Worm (Caenorhabditis elegans) whole organism, early embryonic: ENCODE measurements around the gene gst-30.
"Not testable (repeated sequence)": the region's sequence is repeated elsewhere in the genome, so short reads cannot be mapped to it uniquely, and the experiment has no call there.

Experiments
- B0310.2 ChIP-seq: sonication (generic microtip); optimal IDR thresholded peaks from 2 replicates; lab custom pipeline; 2016; ENCODE audit warnings: mild to moderate bottlenecking, missing genetic modification characterization, missing compliant biosample characterization
- F13C5.2 ChIP-seq: sonication (generic microtip); optimal IDR thresholded peaks from 2 replicates; lab custom pipeline; 2017; ENCODE audit warnings: mild to moderate bottlenecking, missing genetic modification characterization, inconsistent platforms, missing compliant biosample characterization
- aly-1 ChIP-seq: sonication (generic microtip); optimal IDR thresholded peaks from 2 replicates; lab custom pipeline; 2016; ENCODE audit warnings: missing genetic modification characterization, missing compliant biosample characterization
- ama-1 ChIP-seq: fragments of 150-350 bp; optimal IDR thresholded peaks from 2 replicates; lab custom pipeline; 2014
- ceh-13 ChIP-seq: fragments of 200-800 bp; sonication (Bioruptor generic); optimal IDR thresholded peaks from 2 replicates; lab custom pipeline; 2018; ENCODE audit warnings: mild to moderate bottlenecking, missing genetic modification characterization, missing compliant biosample characterization
- ceh-36 ChIP-seq: sonication (generic microtip); optimal IDR thresholded peaks from 2 replicates; lab custom pipeline; 2016; ENCODE audit warnings: missing genetic modification characterization, inconsistent platforms, missing compliant biosample characterization
- ets-7 ChIP-seq: sonication (generic microtip); optimal IDR thresholded peaks from 2 replicates; lab custom pipeline; 2016; ENCODE audit warnings: missing genotype, missing genetic modification characterization, missing compliant biosample characterization
- flt-1 ChIP-seq: fragments of 200-800 bp; sonication (Bioruptor generic); IDR thresholded peaks from 2 replicates; pipeline ENCODE4 v1.3.6; 2022; ENCODE audit warnings: missing genetic modification characterization, missing compliant biosample characterization
- hmbx-1 ChIP-seq: sonication (generic microtip); optimal IDR thresholded peaks from 2 replicates; lab custom pipeline; 2016; ENCODE audit warnings: mild to moderate bottlenecking, missing genetic modification characterization, missing compliant biosample characterization
- hmg-4 ChIP-seq: fragments of 200-800 bp; sonication (Bioruptor generic); optimal IDR thresholded peaks from 2 replicates; lab custom pipeline; 2018; ENCODE audit warnings: mild to moderate bottlenecking, missing genetic modification characterization, missing compliant biosample characterization
- hnd-1 ChIP-seq: sonication (generic microtip); optimal IDR thresholded peaks from 2 replicates; lab custom pipeline; 2016; ENCODE audit warnings: missing genetic modification characterization, missing compliant biosample characterization
- pes-1 ChIP-seq: fragments of 200-800 bp; sonication (Bioruptor generic); IDR thresholded peaks from 2 replicates; pipeline ENCODE4 v1.3.6; 2022; ENCODE audit warnings: missing genetic modification reagents, missing genetic modification characterization, missing compliant biosample characterization
- scrt-1 ChIP-seq: fragments of 200-800 bp; sonication (Bioruptor generic); IDR thresholded peaks from 2 replicates; pipeline ENCODE4 v1.3.6; 2022; ENCODE audit warnings: missing genetic modification characterization, missing compliant biosample characterization
- sea-1 ChIP-seq: fragments of 200-800 bp; sonication (Bioruptor generic); conservative IDR thresholded peaks from 2 replicates; pipeline ENCODE4 v1.3.6; 2022; ENCODE audit warnings: missing genetic modification characterization, missing compliant biosample characterization
- tbx-11 ChIP-seq: fragments of 200-800 bp; sonication (Bioruptor generic); IDR thresholded peaks from 2 replicates; pipeline ENCODE4 v1.3.6; 2022; ENCODE audit warnings: missing genetic modification characterization, missing compliant biosample characterization
- tbx-37 ChIP-seq: fragments of 200-800 bp; sonication (Bioruptor generic); conservative IDR thresholded peaks from 2 replicates; pipeline ENCODE4 v1.3.6; 2022; ENCODE audit warnings: missing genetic modification reagents, missing genetic modification characterization, missing compliant biosample characterization
- tra-4 ChIP-seq: sonication (generic microtip); optimal IDR thresholded peaks from 2 replicates; lab custom pipeline; 2017; ENCODE audit warnings: missing genetic modification characterization, missing compliant biosample characterization

gst-30 gene

ce11 chrII:4916462-4916861, 18.4 kb downstream of the gst-30 start, which contains the start of gene msp-31:
TSS of gene msp-31 (minus strand) at chrII:4916562.
- not testable (repeated sequence) for TF ChIP-seq tbx-11 (GFP tag; lab: Robert Waterston, UW); scrt-1; sea-1 (GFP tag; lab: Robert Waterston, UW)

ce11 chrII:4915572-4915971, 19.3 kb downstream of the gst-30 start:
- TF ChIP-seq ets-7 (tag; lab: Kevin White, UChicago) (no peak), sea-1 (GFP tag; lab: Robert Waterston, UW) (no peak), flt-1 (no peak), pes-1 (GFP tag; lab: Robert Waterston, UW) (no peak), tra-4 (tag; lab: Kevin White, UChicago) (no peak), ceh-13 (no peak), ceh-36 (tag; lab: Kevin White, UChicago) (no peak), tbx-37 (GFP tag; lab: Robert Waterston, UW) (no peak), F13C5.2 (no peak), scrt-1 (no peak), aly-1 (tag; lab: Kevin White, UChicago) (no peak), hmg-4 (GFP tag; lab: Kevin White, UChicago) (no peak), tbx-11 (GFP tag; lab: Robert Waterston, UW) (no peak), B0310.2 (tag; lab: Kevin White, UChicago) (no peak), hmbx-1 (tag; lab: Kevin White, UChicago) (no peak), ama-1 (lab: Kevin White, UChicago) (no peak), hnd-1 (tag; lab: Kevin White, UChicago) (no peak)

- TF ChIP-seq aly-1 (tag; lab: Kevin White, UChicago) (no peak), hnd-1 (tag; lab: Kevin White, UChicago) (no peak), hmbx-1 (tag; lab: Kevin White, UChicago) (no peak), F13C5.2 (no peak), scrt-1 (no peak), ama-1 (lab: Kevin White, UChicago) (no peak), hmg-4 (GFP tag; lab: Kevin White, UChicago) (no peak), ceh-36 (tag; lab: Kevin White, UChicago) (no peak), sea-1 (GFP tag; lab: Robert Waterston, UW) (no peak), flt-1 (no peak), tbx-37 (GFP tag; lab: Robert Waterston, UW) (no peak), tbx-11 (GFP tag; lab: Robert Waterston, UW) (no peak), tra-4 (tag; lab: Kevin White, UChicago) (no peak), pes-1 (GFP tag; lab: Robert Waterston, UW) (no peak), ets-7 (tag; lab: Kevin White, UChicago) (no peak)
Measured at ce11 chrII:4914214-4914613, 20.6 kb downstream of the gst-30 start, which contains the start of gene R05F9.11. TSS of gene R05F9.11 (minus strand) at chrII:4914218.

ce11 chrII:4908160-4908559, 26.7 kb downstream of the gst-30 start:
- TF ChIP-seq aly-1 (tag; lab: Kevin White, UChicago) (no peak), scrt-1 (no peak), tbx-11 (GFP tag; lab: Robert Waterston, UW) (no peak), ceh-36 (tag; lab: Kevin White, UChicago) (no peak), flt-1 (no peak), tbx-37 (GFP tag; lab: Robert Waterston, UW) (no peak), ets-7 (tag; lab: Kevin White, UChicago) (no peak), hnd-1 (tag; lab: Kevin White, UChicago) (no peak), sea-1 (GFP tag; lab: Robert Waterston, UW) (no peak), F13C5.2 (no peak)

ce11 chrII:4905883-4906282, 29.0 kb downstream of the gst-30 start:
- TF ChIP-seq ceh-36 (tag; lab: Kevin White, UChicago) (no peak), F13C5.2 (no peak), hnd-1 (tag; lab: Kevin White, UChicago) (no peak), aly-1 (tag; lab: Kevin White, UChicago) (no peak)

ce11 chrII:4905331-4905730, 29.5 kb downstream of the gst-30 start:
- TF ChIP-seq F13C5.2 = no peak
- no peak for TF ChIP-seq flt-1
- no peak for TF ChIP-seq hmbx-1 (tag; lab: Kevin White, UChicago)
- TF ChIP-seq scrt-1 = no peak
- no peak for TF ChIP-seq ama-1 (lab: Kevin White, UChicago)
- TF ChIP-seq ceh-36 (tag; lab: Kevin White, UChicago) = no peak
- TF ChIP-seq ceh-13 = no peak
- no peak for TF ChIP-seq hnd-1 (tag; lab: Kevin White, UChicago)
- TF ChIP-seq tbx-11 (GFP tag; lab: Robert Waterston, UW) = no peak
- TF ChIP-seq tra-4 (tag; lab: Kevin White, UChicago) = no peak
- no peak for TF ChIP-seq ets-7 (tag; lab: Kevin White, UChicago)
- no peak for TF ChIP-seq sea-1 (GFP tag; lab: Robert Waterston, UW)
- TF ChIP-seq B0310.2 (tag; lab: Kevin White, UChicago) = no peak

- no peak for TF ChIP-seq hmbx-1 (tag; lab: Kevin White, UChicago)
- no peak for TF ChIP-seq sea-1 (GFP tag; lab: Robert Waterston, UW)
- no peak for TF ChIP-seq ama-1 (lab: Kevin White, UChicago)
- TF ChIP-seq tra-4 (tag; lab: Kevin White, UChicago) = no peak
- no peak for TF ChIP-seq aly-1 (tag; lab: Kevin White, UChicago)
- TF ChIP-seq ceh-36 (tag; lab: Kevin White, UChicago) = no peak
- TF ChIP-seq F13C5.2 = no peak
- TF ChIP-seq hmg-4 (GFP tag; lab: Kevin White, UChicago) = no peak
- TF ChIP-seq hnd-1 (tag; lab: Kevin White, UChicago) = no peak
- no peak for TF ChIP-seq tbx-11 (GFP tag; lab: Robert Waterston, UW)
- no peak for TF ChIP-seq ets-7 (tag; lab: Kevin White, UChicago)
- TF ChIP-seq scrt-1 = no peak
- no peak for TF ChIP-seq flt-1
- no peak for TF ChIP-seq B0310.2 (tag; lab: Kevin White, UChicago)
- no peak for TF ChIP-seq pes-1 (GFP tag; lab: Robert Waterston, UW)
- TF ChIP-seq ceh-13 = no peak
- TF ChIP-seq tbx-37 (GFP tag; lab: Robert Waterston, UW) = no peak
Measured at ce11 chrII:4904778-4905177, 30.1 kb downstream of the gst-30 start, which contains the start of gene btbd-10. TSS of gene btbd-10 (plus strand) at chrII:4905008.
